Worm (Caenorhabditis elegans) whole organism, L3 larva: ENCODE results near the gene gon-4.

Source experiments
- ceh-16 ChIP-seq: sonication (generic microtip); optimal IDR thresholded peaks from 2 replicates; lab custom pipeline; 2017; ENCODE audit warnings: missing biosample characterization, missing genetic modification characterization
- egl-5 ChIP-seq: fragments of 150-350 bp; optimal IDR thresholded peaks from 2 replicates; lab custom pipeline; 2017; ENCODE audit warnings: missing biosample characterization, missing genetic modification reagents, missing genetic modification characterization, inconsistent platforms
- mdl-1 ChIP-seq: fragments of 150-350 bp; optimal IDR thresholded peaks from 2 replicates; lab custom pipeline; 2014; ENCODE audit warnings: missing biosample characterization, missing genetic modification characterization
- nhr-11 ChIP-seq: fragments of 150-350 bp; optimal IDR thresholded peaks from 2 replicates; lab custom pipeline; 2014; ENCODE audit warnings: missing biosample characterization, missing genetic modification characterization
- nhr-12 ChIP-seq: fragments of 150-350 bp; optimal IDR thresholded peaks from 2 replicates; lab custom pipeline; 2014; ENCODE audit warnings: missing biosample characterization, missing genetic modification characterization
- skn-1 ChIP-seq: fragments of 150-350 bp; optimal IDR thresholded peaks from 2 replicates; lab custom pipeline; 2014; ENCODE audit warnings: missing biosample characterization, missing genetic modification characterization
- zag-1 ChIP-seq: fragments of 150-350 bp; optimal IDR thresholded peaks from 2 replicates; lab custom pipeline; 2014; ENCODE audit warnings: missing biosample characterization, missing genetic modification characterization
- ztf-11 ChIP-seq: fragments of 150-350 bp; optimal IDR thresholded peaks from 2 replicates; lab custom pipeline; 2014; ENCODE audit warnings: missing biosample characterization, missing genetic modification characterization

DNA sequence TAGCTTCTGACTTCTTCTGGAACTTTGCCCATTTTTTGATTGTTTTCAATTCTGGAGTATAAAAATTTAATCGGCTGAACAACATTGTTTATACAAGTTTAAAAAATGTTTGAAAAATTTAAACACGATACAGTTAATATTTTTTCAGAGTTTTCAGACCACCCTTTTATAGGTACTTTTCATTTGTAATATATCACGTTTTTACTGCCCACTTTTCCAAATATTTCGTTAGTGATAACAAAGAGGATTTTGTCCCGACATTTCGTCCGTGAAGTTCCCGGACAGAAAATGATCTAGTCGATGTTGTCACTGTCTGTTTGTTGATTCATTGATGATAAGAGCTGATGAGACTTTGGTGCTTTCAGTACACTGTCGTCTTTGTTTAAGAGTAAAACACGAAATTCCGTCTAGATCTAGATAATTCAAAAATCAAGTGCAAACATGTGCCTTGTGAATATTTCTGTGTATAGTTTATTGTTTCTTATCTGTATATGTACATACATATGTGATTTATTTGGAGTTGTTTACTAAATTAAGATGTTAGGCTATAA, 37.7 kb downstream of the gon-4 start, which contains the start of gene ech-9:
- TF ChIP-seq ztf-11 (tag; lab: Kevin White, UChicago) (no peak), ceh-16 (tag; lab: Kevin White, UChicago) (no peak), egl-5 (tag; lab: Kevin White, UChicago) (no peak), zag-1 (tag; lab: Kevin White, UChicago) (no peak), skn-1 (tag; lab: Kevin White, UChicago) (no peak), nhr-11 (tag; lab: Kevin White, UChicago) (no peak), mdl-1 (tag; lab: Kevin White, UChicago) (no peak), nhr-12 (tag; lab: Kevin White, UChicago) (no peak)
